Worm (Caenorhabditis elegans): ENCODE measurements around the gene bus-2.

DNA sequence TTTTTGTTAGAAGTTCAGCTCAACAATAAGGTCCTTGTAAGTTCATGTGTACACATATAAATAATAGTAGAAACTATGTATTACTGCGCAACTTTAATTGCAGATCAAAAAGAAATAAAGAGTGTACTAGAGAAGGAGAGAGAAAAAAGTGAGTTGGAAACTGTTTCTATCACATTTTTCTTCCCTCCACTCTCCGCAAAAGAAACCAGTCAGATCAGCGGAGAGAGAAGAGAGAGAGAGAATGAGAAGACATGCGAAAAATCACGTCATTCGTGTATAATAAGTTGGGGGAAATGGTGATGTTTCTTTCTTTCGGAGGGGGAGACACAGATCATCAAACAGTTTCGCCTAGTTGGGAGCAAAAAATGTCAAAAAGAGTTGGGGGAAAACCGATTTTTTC, 44.4 kb upstream of the bus-2 start:
- no peak for TF ChIP-seq W03F9.2 (tag; optimal IDR thresholded peaks at IDR 0.05)
- TF ChIP-seq him-1 (tag; optimal IDR thresholded peaks at IDR 0.05): no peak
- TF ChIP-seq dao-5 (tag; optimal IDR thresholded peaks at IDR 0.05): no peak
